Worm (Caenorhabditis elegans) whole organism, L2 larva: ENCODE results near the gene unc-5.

Experiments
- C34F6.9 ChIP-seq: fragments of 150-350 bp; optimal IDR thresholded peaks from 2 replicates; lab custom pipeline; 2014; ENCODE audit warnings: missing biosample characterization, missing genetic modification characterization
- ama-1 ChIP-seq: fragments of 150-350 bp; optimal IDR thresholded peaks from 2 replicates; lab custom pipeline; 2018; ENCODE audit warnings: inconsistent platforms
- blmp-1 ChIP-seq: sonication (generic microtip); optimal IDR thresholded peaks from 2 replicates; lab custom pipeline; 2017; ENCODE audit warnings: missing genetic modification characterization, mild to moderate bottlenecking, missing compliant biosample characterization, antibody characterized with exemption, moderate library complexity; ENCODE audit not compliant: insufficient read depth
- ceh-82 ChIP-seq: fragments of 150-350 bp; optimal IDR thresholded peaks from 2 replicates; lab custom pipeline; 2014; ENCODE audit warnings: missing biosample characterization, missing genetic modification characterization
- elt-1 ChIP-seq: fragments of 150-350 bp; optimal IDR thresholded peaks from 2 replicates; lab custom pipeline; 2014; ENCODE audit warnings: missing biosample characterization, missing genetic modification characterization
- fos-1 ChIP-seq: fragments of 150-350 bp; optimal IDR thresholded peaks from 2 replicates; lab custom pipeline; 2014; ENCODE audit warnings: missing biosample characterization, missing genetic modification characterization
- lin-39 ChIP-seq: fragments of 150-350 bp; optimal IDR thresholded peaks from 2 replicates; lab custom pipeline; 2014; ENCODE audit warnings: missing biosample characterization, missing genetic modification reagents, missing genetic modification characterization
- nhr-11 ChIP-seq: fragments of 150-350 bp; optimal IDR thresholded peaks from 2 replicates; lab custom pipeline; 2014; ENCODE audit warnings: missing biosample characterization, missing genetic modification characterization
- nhr-6 ChIP-seq: fragments of 150-350 bp; optimal IDR thresholded peaks from 2 replicates; lab custom pipeline; 2014; ENCODE audit warnings: missing biosample characterization, missing genetic modification characterization
- nhr-77 ChIP-seq: fragments of 150-350 bp; optimal IDR thresholded peaks from 2 replicates; lab custom pipeline; 2014; ENCODE audit warnings: missing biosample characterization, missing genetic modification characterization
- sma-3 ChIP-seq: sonication (generic microtip); optimal IDR thresholded peaks from 2 replicates; lab custom pipeline; 2016; ENCODE audit warnings: missing genetic modification reagents, missing genetic modification characterization, missing compliant biosample characterization
- snpc-4 ChIP-seq: fragments of 150-350 bp; optimal IDR thresholded peaks from 2 replicates; lab custom pipeline; 2014; ENCODE audit warnings: missing biosample characterization, missing genetic modification characterization
- unc-62 ChIP-seq: fragments of 150-350 bp; optimal IDR thresholded peaks from 2 replicates; lab custom pipeline; 2014; ENCODE audit warnings: missing biosample characterization, missing genetic modification reagents, missing genetic modification characterization
- ztf-11 ChIP-seq: sonication (generic microtip); optimal IDR thresholded peaks from 2 replicates; lab custom pipeline; 2017; ENCODE audit warnings: missing biosample characterization, missing genetic modification characterization

ce11 chrIV:5479289-5479688, 48.8 kb downstream of the unc-5 start, which contains the start of gene T11F8.1:
- no peak for TF ChIP-seq fos-1 (tag; lab: Kevin White, UChicago)
- TF ChIP-seq unc-62 (GFP tag; lab: Kevin White, UChicago): no peak
- no peak for TF ChIP-seq ceh-82 (tag; lab: Kevin White, UChicago)
- no peak for TF ChIP-seq snpc-4
- TF ChIP-seq nhr-11 (tag; lab: Kevin White, UChicago): no peak
- TF ChIP-seq nhr-77: no peak
- TF ChIP-seq ama-1 (lab: Kevin White, UChicago): no peak
- TF ChIP-seq elt-1: no peak
- TF ChIP-seq sma-3: no peak
- TF ChIP-seq C34F6.9 (tag; lab: Kevin White, UChicago): no peak
- no peak for TF ChIP-seq ztf-11
- TF ChIP-seq blmp-1 (tag; lab: Kevin White, UChicago): no peak
- TF ChIP-seq lin-39 (tag; lab: Kevin White, UChicago): no peak
- no peak for TF ChIP-seq nhr-6
